Comparison of ENCODE assay signal across 2 worm cellular contexts in the genomic region with DNA sequence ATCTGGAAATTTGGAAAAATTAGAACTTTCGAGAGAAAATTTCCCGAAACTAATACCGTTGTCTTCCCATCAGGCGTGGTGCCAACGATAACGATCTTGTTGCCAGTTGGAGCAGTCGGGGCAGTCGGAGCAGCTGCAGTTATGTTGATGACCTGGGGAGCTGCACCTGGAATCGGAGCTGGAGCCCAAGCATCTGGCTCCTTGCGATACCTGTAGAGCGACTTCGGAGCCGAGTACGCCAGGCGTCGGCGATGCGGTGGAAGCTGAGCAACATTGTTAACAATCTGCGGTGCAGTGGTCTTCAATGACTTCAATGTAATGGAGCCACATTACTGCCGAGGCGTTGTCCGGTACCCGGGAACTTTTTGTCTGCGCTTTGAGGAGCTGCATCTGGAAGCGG.
TF ChIP-seq lines count a peak whose summit lies in the region.

No protein-coding gene starts in this region.

TF ChIP-seq in whole organism, L4 larva, 104 proteins besides CTCF, POLR2A, EP300 and RAD21:
- TF ChIP-seq nhr-25 (tag; optimal IDR thresholded peaks at IDR 0.05; lab: Kevin White, UChicago; ENCODE audit: borderline replicate concordance, insufficient read depth) (no peak), aha-1 (tag; lab: Kevin White, UChicago) (peak; percentile 87), set-16 (GFP tag; IDR thresholded peaks at IDR 0.05; lab: Robert Waterston, UW) (peak; percentile 80)

TF ChIP-seq in whole organism, young adult, 124 proteins besides CTCF, POLR2A, EP300 and RAD21:
- TF ChIP-seq attf-6 (GFP tag; IDR thresholded peaks at IDR 0.05; lab: Robert Waterston, UW): no peak
- TF ChIP-seq egrh-3 (GFP tag; IDR thresholded peaks at IDR 0.05; lab: Robert Waterston, UW): peak; percentile 23; the same call in 1 of the 2 replicates
- TF ChIP-seq zfh-2 (GFP tag; conservative IDR thresholded peaks at IDR 0.05; lab: Robert Waterston, UW): peak; percentile 72
